Fruit fly (Drosophila melanogaster) whole organism, pupa: ENCODE results near the gene IPIP.

Source experiments
- CG12605 ChIP-seq: fragments of 200-800 bp; sonication (Bioruptor generic); IDR thresholded peaks from 2 replicates; pipeline ENCODE4 v1.3.6; 2022; ENCODE audit warnings: missing biosample characterization, missing genetic modification characterization
- CG15710 ChIP-seq: fragments of 200-800 bp; sonication (Bioruptor generic); optimal IDR thresholded peaks from 2 replicates; lab custom pipeline; 2018; ENCODE audit warnings: missing biosample characterization, mild to moderate bottlenecking, missing genetic modification characterization, moderate library complexity
- CG17806 ChIP-seq: fragments of 200-800 bp; sonication (Bioruptor generic); optimal IDR thresholded peaks from 2 replicates; lab custom pipeline; 2018; ENCODE audit warnings: missing biosample characterization, mild to moderate bottlenecking, missing genetic modification characterization, moderate library complexity
- CG34367 ChIP-seq: fragments of 200-800 bp; sonication (Bioruptor generic); optimal IDR thresholded peaks from 2 replicates; lab custom pipeline; 2018; ENCODE audit warnings: missing biosample characterization, mild to moderate bottlenecking, missing genetic modification characterization
- CG4496 ChIP-seq: fragments of 200-800 bp; sonication (Bioruptor generic); IDR thresholded peaks from 3 replicates; pipeline ENCODE4 v1.3.6; 2022; ENCODE audit warnings: missing biosample characterization, missing genetic modification characterization
- CG8159 ChIP-seq: fragments of 200-800 bp; sonication (Bioruptor generic); optimal IDR thresholded peaks from 3 replicates; lab custom pipeline; 2018; ENCODE audit warnings: missing biosample characterization, mild to moderate bottlenecking, missing genetic modification characterization, moderate library complexity
- CG9948 ChIP-seq: fragments of 200-800 bp; sonication (Bioruptor generic); optimal IDR thresholded peaks from 2 replicates; lab custom pipeline; 2018; ENCODE audit warnings: missing biosample characterization, mild to moderate bottlenecking, missing genetic modification characterization, moderate library complexity
- D1 ChIP-seq: fragments of 200-800 bp; sonication (Bioruptor generic); optimal IDR thresholded peaks from 2 replicates; lab custom pipeline; 2018; ENCODE audit warnings: missing biosample characterization, mild to moderate bottlenecking, missing genetic modification characterization, moderate library complexity
- EcR ChIP-seq: fragments of 200-800 bp; sonication (Bioruptor generic); optimal IDR thresholded peaks from 3 replicates; lab custom pipeline; 2019; ENCODE audit warnings: missing biosample characterization, missing genetic modification characterization, mild to moderate bottlenecking, moderate library complexity, missing genetic modification reagents
- gl ChIP-seq: fragments of 200-800 bp; sonication (Bioruptor generic); optimal IDR thresholded peaks from 2 replicates; lab custom pipeline; 2018; ENCODE audit warnings: missing biosample characterization, mild to moderate bottlenecking, missing genetic modification characterization

DNA sequence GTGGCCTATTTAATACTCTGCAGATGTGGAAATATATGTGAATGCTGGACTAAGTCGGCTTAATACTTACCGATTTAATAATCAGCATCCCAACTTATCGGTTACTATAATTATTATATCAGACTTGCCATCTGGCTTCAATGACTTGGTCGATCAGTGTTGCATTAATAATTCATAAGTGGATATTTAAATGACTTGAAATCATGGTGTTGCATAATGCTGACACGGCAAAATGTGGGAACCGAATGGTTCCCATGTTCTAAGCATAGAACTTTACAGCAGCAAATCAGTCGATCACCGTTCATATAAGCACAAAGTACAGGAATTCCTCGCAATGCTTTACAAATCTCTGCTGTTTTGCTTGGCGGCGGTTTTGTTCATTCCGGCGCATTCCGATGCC is 12.4 kb downstream of the IPIP start, which contains the start of gene CG34180:
- TF ChIP-seq CG4496 (no peak), CG12605 (GFP tag; lab: Robert Waterston, UW) (no peak), CG34367 (no peak), CG8159 (no peak), EcR (no peak), D1 (tag; lab: Kevin White, UChicago) (no peak), CG9948 (tag; lab: Kevin White, UChicago) (no peak), gl (tag; lab: Kevin White, UChicago) (no peak), CG17806 (tag; lab: Kevin White, UChicago) (no peak), CG15710 (tag; lab: Kevin White, UChicago) (no peak)
